Fruit fly (Drosophila melanogaster) whole organism, embryonic: ENCODE results near the gene CG42827.

Source experiments
- Antp ChIP-seq: fragments of 200-800 bp; sonication (Bioruptor generic); optimal IDR thresholded peaks from 3 replicates; lab custom pipeline; 2016; ENCODE audit warnings: missing biosample characterization, missing genetic modification characterization
- Atf-2 ChIP-seq: fragments of 200-800 bp; sonication (Bioruptor generic); optimal IDR thresholded peaks from 2 replicates; lab custom pipeline; 2016; ENCODE audit warnings: missing biosample characterization, missing genetic modification characterization
- C15 ChIP-seq: fragments of 200-800 bp; sonication (Bioruptor generic); IDR thresholded peaks from 3 replicates; pipeline ENCODE4 v1.3.6; 2022; ENCODE audit warnings: missing biosample characterization, missing genetic modification characterization
- CG10366 ChIP-seq: fragments of 200-800 bp; sonication (Bioruptor generic); IDR thresholded peaks from 2 replicates; pipeline ENCODE4 v1.3.6; 2022; ENCODE audit warnings: missing biosample characterization, missing genetic modification characterization
- CG11093 ChIP-seq: fragments of 200-800 bp; sonication (Bioruptor generic); IDR thresholded peaks from 3 replicates; pipeline ENCODE4 v1.3.6; 2022; ENCODE audit warnings: missing biosample characterization, missing genetic modification characterization
- CG1233 ChIP-seq: fragments of 200-800 bp; sonication (Bioruptor generic); optimal IDR thresholded peaks from 4 replicates; lab custom pipeline; 2018; ENCODE audit warnings: missing biosample characterization, mild to moderate bottlenecking, missing genetic modification characterization
- CG12942 ChIP-seq: fragments of 200-800 bp; sonication (Bioruptor generic); optimal IDR thresholded peaks from 3 replicates; lab custom pipeline; 2016; ENCODE audit warnings: missing biosample characterization, missing genetic modification characterization
- CG14050 ChIP-seq: fragments of 200-800 bp; sonication (Bioruptor generic); IDR thresholded peaks from 3 replicates; pipeline ENCODE4 v1.3.6; 2022; ENCODE audit warnings: missing biosample characterization, missing genetic modification characterization
- CG14667 ChIP-seq: fragments of 200-800 bp; sonication (Bioruptor generic); IDR thresholded peaks from 2 replicates; pipeline ENCODE4 v1.3.6; 2022; ENCODE audit warnings: missing biosample characterization, missing genetic modification characterization
- CG15479 ChIP-seq: fragments of 200-800 bp; sonication (Bioruptor generic); optimal IDR thresholded peaks from 3 replicates; lab custom pipeline; 2019; ENCODE audit warnings: missing biosample characterization, mild to moderate bottlenecking, missing genetic modification characterization, moderate library complexity
- CG17802 ChIP-seq: fragments of 200-800 bp; sonication (Bioruptor generic); optimal IDR thresholded peaks from 2 replicates; lab custom pipeline; 2018; ENCODE audit warnings: missing biosample characterization, mild to moderate bottlenecking, missing genetic modification characterization, moderate library complexity
- CG2199 ChIP-seq: fragments of 200-800 bp; sonication (Bioruptor generic); IDR thresholded peaks from 3 replicates; pipeline ENCODE4 v1.3.6; 2022; ENCODE audit warnings: missing biosample characterization, missing genetic modification characterization
- CG32532 ChIP-seq: fragments of 200-800 bp; sonication (Bioruptor generic); IDR thresholded peaks from 2 replicates; pipeline ENCODE4 v1.3.6; 2022; ENCODE audit warnings: missing biosample characterization, missing genetic modification characterization
- CG4282 ChIP-seq: fragments of 200-800 bp; sonication (Bioruptor generic); optimal IDR thresholded peaks from 2 replicates; lab custom pipeline; 2016; ENCODE audit warnings: missing biosample characterization, missing genetic modification characterization
- CG4328 ChIP-seq: fragments of 200-800 bp; sonication (Bioruptor generic); optimal IDR thresholded peaks from 3 replicates; lab custom pipeline; 2017; ENCODE audit warnings: missing biosample characterization, missing genetic modification reagents, missing genetic modification characterization
- CG4424 ChIP-seq: fragments of 200-800 bp; sonication (Bioruptor generic); optimal IDR thresholded peaks from 3 replicates; lab custom pipeline; 2016; ENCODE audit warnings: missing biosample characterization, missing genetic modification characterization
- CG4820 ChIP-seq: fragments of 200-800 bp; sonication (Bioruptor generic); optimal IDR thresholded peaks from 3 replicates; lab custom pipeline; 2016; ENCODE audit warnings: missing biosample characterization, missing genetic modification characterization
- CG5953 ChIP-seq: fragments of 200-800 bp; sonication (Bioruptor generic); IDR thresholded peaks from 2 replicates; pipeline ENCODE4 v1.3.6; 2022; ENCODE audit warnings: missing biosample characterization, missing genetic modification characterization
- CG8089 ChIP-seq: fragments of 200-800 bp; sonication (Bioruptor generic); optimal IDR thresholded peaks from 3 replicates; lab custom pipeline; 2016; ENCODE audit warnings: missing biosample characterization, missing genetic modification characterization
- CG8359 ChIP-seq: fragments of 200-800 bp; sonication (Bioruptor generic); optimal IDR thresholded peaks from 2 replicates; lab custom pipeline; 2017; ENCODE audit warnings: missing biosample characterization, mild to moderate bottlenecking, missing genetic modification characterization, borderline replicate concordance
- CG8388 ChIP-seq: fragments of 200-800 bp; sonication (Bioruptor generic); optimal IDR thresholded peaks from 2 replicates; lab custom pipeline; 2019; ENCODE audit warnings: missing biosample characterization, mild to moderate bottlenecking, missing genetic modification characterization, moderate library complexity
- CG9727 ChIP-seq: fragments of 200-800 bp; sonication (Bioruptor generic); optimal IDR thresholded peaks from 3 replicates; lab custom pipeline; 2017; ENCODE audit warnings: missing biosample characterization, mild to moderate bottlenecking, missing genetic modification characterization
- CoRest ChIP-seq: fragments of 200-800 bp; sonication (Bioruptor generic); optimal IDR thresholded peaks from 3 replicates; lab custom pipeline; 2018; ENCODE audit warnings: missing biosample characterization, mild to moderate bottlenecking, missing genetic modification characterization, moderate library complexity
- Dbx ChIP-seq: fragments of 200-800 bp; sonication (Bioruptor generic); IDR thresholded peaks from 3 replicates; pipeline ENCODE4 v1.3.6; 2022; ENCODE audit warnings: missing biosample characterization, missing genetic modification characterization
- Doc2 ChIP-seq: fragments of 200-800 bp; sonication (Bioruptor generic); IDR thresholded peaks from 2 replicates; pipeline ENCODE4 v1.3.6; 2022; ENCODE audit warnings: missing biosample characterization, missing genetic modification characterization
- Doc3 ChIP-seq: fragments of 200-800 bp; sonication (Bioruptor generic); IDR thresholded peaks from 3 replicates; pipeline ENCODE4 v1.3.6; 2022; ENCODE audit warnings: missing biosample characterization, missing genetic modification characterization; ENCODE audit not compliant: partially characterized antibody
- ERR ChIP-seq: fragments of 200-800 bp; sonication (Bioruptor generic); optimal IDR thresholded peaks from 2 replicates; lab custom pipeline; 2016; ENCODE audit warnings: missing biosample characterization, missing genetic modification characterization
- H2.0 ChIP-seq: fragments of 200-800 bp; sonication (Bioruptor generic); IDR thresholded peaks from 2 replicates; pipeline ENCODE4 v1.3.6; 2022; ENCODE audit warnings: missing biosample characterization, missing genetic modification characterization
- Hey ChIP-seq: fragments of 200-800 bp; sonication (Bioruptor generic); optimal IDR thresholded peaks from 3 replicates; lab custom pipeline; 2018; ENCODE audit warnings: missing biosample characterization, mild to moderate bottlenecking, missing genetic modification characterization
- HmgZ ChIP-seq: fragments of 200-800 bp; sonication (Bioruptor generic); optimal IDR thresholded peaks from 2 replicates; lab custom pipeline; 2018; ENCODE audit warnings: missing biosample characterization, mild to moderate bottlenecking, missing genetic modification characterization
- Hr3 ChIP-seq: fragments of 200-800 bp; sonication (Bioruptor generic); optimal IDR thresholded peaks from 3 replicates; lab custom pipeline; 2016; ENCODE audit warnings: missing biosample characterization, missing genetic modification characterization
- Hr39 ChIP-seq: fragments of >200 bp; optimal IDR thresholded peaks from 2 replicates; lab custom pipeline; 2017
- Hr51 ChIP-seq, 2 experiments: fragments of 200-800 bp; sonication (Bioruptor generic); optimal IDR thresholded peaks; 2 replicates in 1 of 2; 3 replicates in 1 of 2; lab custom pipeline; 2016 to 2018; ENCODE audit warnings: missing biosample characterization in 2 of 2, missing genetic modification characterization in 2 of 2, mild to moderate bottlenecking in 1 of 2, moderate library complexity in 1 of 2
- Myb ChIP-seq: fragments of 200-800 bp; sonication (Bioruptor generic); optimal IDR thresholded peaks from 2 replicates; lab custom pipeline; 2016; ENCODE audit warnings: missing biosample characterization, missing genetic modification characterization
- Side ChIP-seq: fragments of 200-800 bp; sonication (Bioruptor generic); optimal IDR thresholded peaks from 2 replicates; lab custom pipeline; 2016; ENCODE audit warnings: missing biosample characterization, missing genetic modification characterization
- Sox102F ChIP-seq: fragments of 200-800 bp; sonication (Bioruptor generic); optimal IDR thresholded peaks from 2 replicates; lab custom pipeline; 2018; ENCODE audit warnings: missing biosample characterization, mild to moderate bottlenecking, missing genetic modification characterization, moderate library complexity
- Spps ChIP-seq: fragments of 200-800 bp; sonication (Bioruptor generic); optimal IDR thresholded peaks from 2 replicates; lab custom pipeline; 2018; ENCODE audit warnings: missing biosample characterization, mild to moderate bottlenecking, missing genetic modification characterization
- aop ChIP-seq: fragments of 200-800 bp; sonication (Bioruptor generic); IDR thresholded peaks from 2 replicates; pipeline ENCODE4 v1.3.6; 2022; ENCODE audit warnings: missing biosample characterization, missing genetic modification characterization
- az2 ChIP-seq: fragments of 200-800 bp; sonication (Bioruptor generic); optimal IDR thresholded peaks from 3 replicates; lab custom pipeline; 2016; ENCODE audit warnings: missing biosample characterization, missing genetic modification characterization
- bab2 ChIP-seq: fragments of 200-800 bp; sonication (Bioruptor generic); optimal IDR thresholded peaks from 2 replicates; lab custom pipeline; 2016; ENCODE audit warnings: missing biosample characterization, missing genetic modification characterization
- cg ChIP-seq: fragments of 200-800 bp; sonication (Bioruptor generic); optimal IDR thresholded peaks from 3 replicates; lab custom pipeline; 2019; ENCODE audit warnings: missing biosample characterization, mild to moderate bottlenecking, missing genetic modification characterization, moderate library complexity
- chinmo ChIP-seq: fragments of 200-800 bp; sonication (Bioruptor generic); IDR thresholded peaks from 4 replicates; pipeline ENCODE4 v1.3.6; 2022; ENCODE audit warnings: missing biosample characterization, missing genetic modification characterization; ENCODE audit not compliant: partially characterized antibody
- esg ChIP-seq: fragments of 200-800 bp; sonication (Bioruptor generic); conservative IDR thresholded peaks from 2 replicates; pipeline ENCODE4 v1.3.6; 2022; ENCODE audit warnings: missing biosample characterization, missing genetic modification characterization
- ewg ChIP-seq: fragments of 200-800 bp; sonication (Bioruptor generic); optimal IDR thresholded peaks from 3 replicates; lab custom pipeline; 2017; ENCODE audit warnings: mild to moderate bottlenecking, missing biosample characterization, missing genetic modification reagents, missing genetic modification characterization
- fru ChIP-seq: fragments of >200 bp; optimal IDR thresholded peaks from 2 replicates; lab custom pipeline; 2017
- gfzf ChIP-seq: fragments of 200-800 bp; sonication (Bioruptor generic); optimal IDR thresholded peaks from 2 replicates; lab custom pipeline; 2016; ENCODE audit warnings: missing biosample characterization, mild to moderate bottlenecking, missing genetic modification characterization, moderate library complexity
- pros ChIP-seq: fragments of 200-800 bp; sonication (Bioruptor generic); optimal IDR thresholded peaks from 3 replicates; lab custom pipeline; 2019; ENCODE audit warnings: missing biosample characterization, mild to moderate bottlenecking, missing genetic modification characterization, moderate library complexity
- sc ChIP-seq, 3 experiments: fragments of >200 bp in 2 of 3; fragments of 200-800 bp in 1 of 3; sonication (Bioruptor generic) in 1 of 3; optimal IDR thresholded peaks; 2 replicates in 2 of 3; 3 replicates in 1 of 3; lab custom pipeline; 2017; ENCODE audit warnings: mild to moderate bottlenecking in 1 of 3, missing biosample characterization in 1 of 3, missing genetic modification characterization in 1 of 3, missing genetic modification reagents in 1 of 3
- sim ChIP-seq: fragments of 200-800 bp; sonication (Bioruptor generic); IDR thresholded peaks from 2 replicates; pipeline ENCODE4 v1.3.6; 2022; ENCODE audit warnings: missing biosample characterization, missing genetic modification characterization
- sug ChIP-seq: fragments of 200-800 bp; optimal IDR thresholded peaks from 2 replicates; lab custom pipeline; 2019; ENCODE audit warnings: missing biosample characterization, mild to moderate bottlenecking, missing genetic modification characterization, moderate library complexity
- wor ChIP-seq: fragments of 200-800 bp; sonication (Bioruptor generic); IDR thresholded peaks from 2 replicates; pipeline ENCODE4 v1.3.6; 2022; ENCODE audit warnings: missing biosample characterization, missing genetic modification characterization

The CG42827 gene

dm6 chr3R:23337183-23337825, 35.4 kb upstream of the CG42827 start (continued):
- TF ChIP-seq CG17802 (tag; lab: Kevin White, UChicago): no peak
- no peak for TF ChIP-seq CG4820
- no peak for TF ChIP-seq cg
- no peak for TF ChIP-seq Dbx (GFP tag; lab: Robert Waterston, UW)
- peak; percentile 13 for TF ChIP-seq CG9727 (GFP tag; lab: Kevin White, UChicago)
- no peak for TF ChIP-seq Atf-2 (GFP tag; lab: Kevin White, UChicago)
- TF ChIP-seq CG8388 (GFP tag; lab: Kevin White, UChicago): no peak
- TF ChIP-seq wor (GFP tag; lab: Robert Waterston, UW): no peak
- TF ChIP-seq az2 (GFP tag; lab: Kevin White, UChicago): no peak
- no peak for TF ChIP-seq gfzf (GFP tag; lab: Kevin White, UChicago)
- TF ChIP-seq H2.0 (GFP tag; lab: Robert Waterston, UW): no peak
- TF ChIP-seq CG4282 (GFP tag; lab: Kevin White, UChicago): no peak
- TF ChIP-seq CG1233 (GFP tag; lab: Kevin White, UChicago): no peak
- no peak for TF ChIP-seq Hr39 (lab: Kevin White, UChicago)
- no peak for TF ChIP-seq pros (GFP tag; lab: Kevin White, UChicago)
- no peak for TF ChIP-seq Antp (GFP tag; lab: Kevin White, UChicago)
- no peak for TF ChIP-seq CG14050 (GFP tag; lab: Robert Waterston, UW)
- no peak for TF ChIP-seq sug
- TF ChIP-seq Sox102F (GFP tag; lab: Kevin White, UChicago): no peak
- 0 out of 2 replicates have a peak, but pooled peaks have one; percentile 27 for TF ChIP-seq CG32532 (GFP tag; lab: Robert Waterston, UW)
- TF ChIP-seq CG15479 (GFP tag; lab: Kevin White, UChicago): no peak
- no peak for TF ChIP-seq Spps (tag; lab: Kevin White, UChicago)
- TF ChIP-seq aop (GFP tag; lab: Robert Waterston, UW): no peak
- no peak for TF ChIP-seq CG4424 (GFP tag; lab: Kevin White, UChicago)
- no peak for TF ChIP-seq CG8089 (GFP tag; lab: Kevin White, UChicago)
- no peak for TF ChIP-seq CG11093 (GFP tag; lab: Robert Waterston, UW)
- TF ChIP-seq CG5953 (GFP tag; lab: Robert Waterston, UW): no peak
- TF ChIP-seq fru (lab: Kevin White, UChicago): no peak
- TF ChIP-seq CG12942 (GFP tag; lab: Kevin White, UChicago): no peak
- no peak for TF ChIP-seq Hey (tag; lab: Kevin White, UChicago)
- TF ChIP-seq CG14667: no peak
- TF ChIP-seq CG4328: no peak
- no peak for TF ChIP-seq sc (optimal IDR thresholded peaks at IDR 0.05; lab: Kevin White, UChicago)
- TF ChIP-seq sc (GFP tag; optimal IDR thresholded peaks at IDR 0.05; lab: Kevin White, UChicago): no peak
- TF ChIP-seq CG2199 (GFP tag; lab: Robert Waterston, UW): no peak
- no peak for TF ChIP-seq C15 (GFP tag; lab: Robert Waterston, UW)
- TF ChIP-seq sim (GFP tag; lab: Robert Waterston, UW): no peak
- TF ChIP-seq ERR (GFP tag; lab: Kevin White, UChicago): no peak
- TF ChIP-seq Hr51 (GFP tag; optimal IDR thresholded peaks at IDR 0.05; lab: Kevin White, UChicago): no peak
- TF ChIP-seq esg (GFP tag; lab: Robert Waterston, UW): no peak
- no peak for TF ChIP-seq chinmo (GFP tag; lab: Robert Waterston, UW)
- no peak for TF ChIP-seq Hr3 (GFP tag; lab: Kevin White, UChicago)
- no peak for TF ChIP-seq Side (GFP tag; lab: Kevin White, UChicago)
- no peak for TF ChIP-seq bab2 (GFP tag; lab: Kevin White, UChicago)
- no peak for TF ChIP-seq Doc2 (GFP tag; lab: Robert Waterston, UW)
- no peak for TF ChIP-seq CG8359 (GFP tag; lab: Kevin White, UChicago)
- TF ChIP-seq ewg: no peak
- TF ChIP-seq CG10366 (GFP tag; lab: Robert Waterston, UW): no peak
- TF ChIP-seq HmgZ: no peak
- TF ChIP-seq Doc3 (GFP tag; lab: Robert Waterston, UW): no peak
- no peak for TF ChIP-seq Myb (GFP tag; lab: Kevin White, UChicago)
- no peak for TF ChIP-seq CoRest (tag; lab: Kevin White, UChicago)
